Fruit fly (Drosophila melanogaster): ENCODE measurements around the gene Cow.

The Cow gene

DNA sequence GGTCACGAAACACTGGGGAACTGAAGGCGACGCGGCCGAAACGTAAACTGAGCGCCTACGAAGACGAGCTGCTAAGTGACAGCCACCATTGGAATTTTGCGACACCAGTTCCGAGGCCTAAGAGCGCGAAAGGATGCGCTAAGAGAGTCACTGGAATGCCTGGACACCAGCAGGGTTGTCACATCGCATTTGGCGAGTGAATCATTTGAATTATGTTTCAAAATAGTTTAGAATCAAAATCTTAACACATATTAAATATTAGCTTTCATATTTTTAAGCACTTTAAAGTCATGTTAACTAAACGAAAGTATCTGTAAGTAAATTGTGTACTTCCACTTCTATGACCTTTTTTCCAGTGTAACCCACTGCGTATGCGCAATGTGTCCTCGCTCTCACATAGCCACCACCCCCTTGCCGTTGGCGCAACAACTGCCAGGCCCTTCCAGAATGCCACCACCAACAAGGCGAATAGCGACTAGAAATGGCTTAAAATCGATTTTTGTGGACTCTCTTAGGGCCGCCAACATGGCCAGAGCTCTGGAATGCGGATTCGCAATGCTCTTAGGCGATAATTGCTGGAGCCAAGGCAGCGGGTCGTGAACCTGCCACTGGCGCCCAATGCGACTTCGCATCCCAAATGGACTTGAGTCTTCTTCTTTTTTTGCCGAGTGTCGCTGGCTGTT is at the start of gene Cow:
Cow (minus strand) TSS at position 51 of the 683 bp plus-strand sequence.
- no peak for TF ChIP-seq CG34406 (GFP tag; optimal IDR thresholded peaks at IDR 0.05)
- TF ChIP-seq vri (GFP tag; optimal IDR thresholded peaks at IDR 0.05), result no peak
- TF ChIP-seq CG10631 (GFP tag; optimal IDR thresholded peaks at IDR 0.05), result peak; percentile 31
- peak; percentile 15 for TF ChIP-seq Hr39 (GFP tag; optimal IDR thresholded peaks at IDR 0.05)
- peak; percentile 12 for TF ChIP-seq CG6808 (GFP tag; optimal IDR thresholded peaks at IDR 0.05)
- peak; percentile 37 for TF ChIP-seq Met (GFP tag; optimal IDR thresholded peaks at IDR 0.05)
- no peak for TF ChIP-seq CG9139 (GFP tag; optimal IDR thresholded peaks at IDR 0.05)
- TF ChIP-seq CG6792 (GFP tag; optimal IDR thresholded peaks at IDR 0.05), result peak; percentile 40
- TF ChIP-seq CG3919 (GFP tag; optimal IDR thresholded peaks at IDR 0.05), result peak; percentile 35
- peak; percentile 81 for TF ChIP-seq Eip78C (GFP tag)
- no peak for TF ChIP-seq fkh (GFP tag; optimal IDR thresholded peaks at IDR 0.05)
- peak; percentile 45 for TF ChIP-seq pdm3 (GFP tag; optimal IDR thresholded peaks at IDR 0.05)
- peak; percentile 70 for TF ChIP-seq svp (GFP tag)
- TF ChIP-seq Ets21C (GFP tag; optimal IDR thresholded peaks at IDR 0.05), result no peak
- peak in 1 of 2 experiments; percentile 2 for TF ChIP-seq salr (GFP tag; optimal IDR thresholded peaks at IDR 0.05)
- TF ChIP-seq dsx (GFP tag; optimal IDR thresholded peaks at IDR 0.05; ENCODE audit: poor library complexity, severe bottlenecking), result peak; percentile 33
- TF ChIP-seq CG10669 (GFP tag; optimal IDR thresholded peaks at IDR 0.05), result peak; percentile 48
- peak; percentile 9 for TF ChIP-seq dac (GFP tag; optimal IDR thresholded peaks at IDR 0.05)
- TF ChIP-seq spab (GFP tag; optimal IDR thresholded peaks at IDR 0.05), result peak; percentile 31
- no peak for TF ChIP-seq CG4318 (GFP tag; optimal IDR thresholded peaks at IDR 0.05)
- no peak for TF ChIP-seq fd85E (GFP tag; optimal IDR thresholded peaks at IDR 0.05)
- peak; percentile 13 for TF ChIP-seq CG6276 (GFP tag; optimal IDR thresholded peaks at IDR 0.05)
- peak; percentile 40 for TF ChIP-seq lz (GFP tag; optimal IDR thresholded peaks at IDR 0.05)
- TF ChIP-seq CG32006 (GFP tag; optimal IDR thresholded peaks at IDR 0.05), result peak; percentile 56
- peak; percentile 48; the same call in 1 of the 2 replicates for TF ChIP-seq CG11294 (GFP tag; IDR thresholded peaks at IDR 0.05)
- no peak for TF ChIP-seq net (GFP tag; optimal IDR thresholded peaks at IDR 0.05)
- TF ChIP-seq CG16779 (tag; optimal IDR thresholded peaks at IDR 0.05), result no peak
- TF ChIP-seq CG8632 (GFP tag; optimal IDR thresholded peaks at IDR 0.05), result peak; percentile 7
- TF ChIP-seq achi (GFP tag; optimal IDR thresholded peaks at IDR 0.05), result peak; percentile 43
- TF ChIP-seq CG15336 (GFP tag; IDR thresholded peaks at IDR 0.05), result peak; percentile 36; the same call in 1 of the 2 replicates
- peak; percentile 48 for TF ChIP-seq OdsH (GFP tag; optimal IDR thresholded peaks at IDR 0.05)
- peak; percentile 46 for TF ChIP-seq Eip75B (GFP tag; optimal IDR thresholded peaks at IDR 0.05)
- peak; percentile 70 for TF ChIP-seq eg (GFP tag; IDR thresholded peaks at IDR 0.05)
- peak; percentile 17 for TF ChIP-seq CG1621 (tag; optimal IDR thresholded peaks at IDR 0.05)
- TF ChIP-seq Hr38 (GFP tag; optimal IDR thresholded peaks at IDR 0.05), result no peak
- no peak for TF ChIP-seq Sox15 (GFP tag; optimal IDR thresholded peaks at IDR 0.05)
- peak; percentile 2 to 3 for TF ChIP-seq ss (GFP tag; optimal IDR thresholded peaks at IDR 0.05)
- TF ChIP-seq CG3032 (tag; optimal IDR thresholded peaks at IDR 0.05), result peak; percentile 46
- peak; percentile 30 for TF ChIP-seq Sox102F (GFP tag; optimal IDR thresholded peaks at IDR 0.05)
- TF ChIP-seq esn (GFP tag; optimal IDR thresholded peaks at IDR 0.05), result no peak
- TF ChIP-seq acj6 (GFP tag; optimal IDR thresholded peaks at IDR 0.05), result peak; percentile 33
- peak; percentile 29 for TF ChIP-seq Ets96B (tag; optimal IDR thresholded peaks at IDR 0.05)
- TF ChIP-seq CG7368 (GFP tag; optimal IDR thresholded peaks at IDR 0.05), result no peak
- peak; percentile 54; the same call in 2 of the 3 replicates for TF ChIP-seq CG8119 (GFP tag; IDR thresholded peaks at IDR 0.05)
- peak; percentile 24 for TF ChIP-seq Smox (GFP tag; optimal IDR thresholded peaks at IDR 0.05)
- peak; percentile 46 for TF ChIP-seq topi (GFP tag; optimal IDR thresholded peaks at IDR 0.05)
- TF ChIP-seq CG31627 (GFP tag; optimal IDR thresholded peaks at IDR 0.05), result peak; percentile 34
- no peak for TF ChIP-seq fd59A (GFP tag; optimal IDR thresholded peaks at IDR 0.05)
- no peak for TF ChIP-seq CG11902 (GFP tag; optimal IDR thresholded peaks at IDR 0.05)
- peak; percentile 12 for TF ChIP-seq Sox14 (GFP tag; optimal IDR thresholded peaks at IDR 0.05)
- peak; percentile 52 for TF ChIP-seq Hr4 (GFP tag; optimal IDR thresholded peaks at IDR 0.05)

All from whole organism, prepupa.